Worm (Caenorhabditis elegans) whole organism, young adult: ENCODE results near the gene vha-18.

Source experiments
- F23B12.7 ChIP-seq: sonication (generic microtip); optimal IDR thresholded peaks from 2 replicates; lab custom pipeline; 2017; ENCODE audit warnings: missing genetic modification characterization, mild to moderate bottlenecking, missing compliant biosample characterization, antibody characterized with exemption, moderate library complexity; ENCODE audit not compliant: insufficient read depth
- F37B4.10 ChIP-seq: fragments of 200-800 bp; sonication (Bioruptor generic); IDR thresholded peaks from 2 replicates; pipeline ENCODE4 v1.3.6; 2022; ENCODE audit warnings: missing genetic modification characterization, missing compliant biosample characterization
- Y79H2A.3 ChIP-seq: fragments of 200-800 bp; sonication (Bioruptor generic); conservative IDR thresholded peaks from 2 replicates; pipeline ENCODE4 v1.3.6; 2022; ENCODE audit warnings: missing genetic modification reagents, missing genetic modification characterization, missing compliant biosample characterization
- ceh-40 ChIP-seq: fragments of 200-800 bp; sonication (Bioruptor generic); IDR thresholded peaks from 2 replicates; pipeline ENCODE4 v1.3.6; 2022; ENCODE audit warnings: missing genetic modification characterization, missing compliant biosample characterization
- let-607 ChIP-seq, 2 experiments: fragments of 200-800 bp in 1 of 2; sonication (Bioruptor generic) in 1 of 2; sonication (generic microtip) in 1 of 2; optimal IDR thresholded peaks; 2 replicates each; lab custom pipeline; 2016 to 2018; ENCODE audit warnings: mild to moderate bottlenecking in 2 of 2, missing compliant biosample characterization in 2 of 2, missing genetic modification characterization in 2 of 2, moderate library complexity in 2 of 2, missing genotype in 1 of 2
- pha-4 ChIP-seq: fragments of 150-350 bp; sonication (generic microtip); optimal IDR thresholded peaks from 2 replicates; lab custom pipeline; 2014; ENCODE audit warnings: missing biosample characterization, missing genetic modification reagents, missing genetic modification characterization
- rec-8 ChIP-seq, 2 experiments: sonication (generic microtip); optimal IDR thresholded peaks; 2 replicates each; lab custom pipeline; 2016; ENCODE audit warnings: mild to moderate bottlenecking in 2 of 2, missing genetic modification characterization in 2 of 2, missing genetic modification reagents in 2 of 2, missing genotype in 2 of 2, missing biosample characterization in 1 of 2, missing compliant biosample characterization in 1 of 2, moderate library complexity in 1 of 2
- repo-1 ChIP-seq: sonication (generic microtip); optimal IDR thresholded peaks from 2 replicates; lab custom pipeline; 2017; ENCODE audit warnings: mild to moderate bottlenecking, missing genetic modification characterization, missing compliant biosample characterization
- snpc-4 ChIP-seq, 5 experiments: fragments of 150-350 bp in 1 of 5; sonication (generic microtip) in 4 of 5; optimal IDR thresholded peaks; 2 replicates each; lab custom pipeline; 2014 to 2018; ENCODE audit warnings: missing genetic modification characterization in 5 of 5, missing biosample characterization in 3 of 5, antibody characterized with exemption in 2 of 5, mild to moderate bottlenecking in 2 of 5, missing compliant biosample characterization in 2 of 5, missing genotype in 2 of 5, moderate library complexity in 2 of 5, missing genetic modification reagents in 1 of 5

ce11 chrV:8444357-8444856 lies 31.1 kb upstream of the vha-18 start, which contains the start of gene lmd-3:
- TF ChIP-seq F37B4.10 (GFP tag; lab: Robert Waterston, UW) (no peak), ceh-40 (GFP tag; lab: Robert Waterston, UW) (no peak), F23B12.7 (tag; lab: Kevin White, UChicago) (no peak), let-607 (tag; optimal IDR thresholded peaks at IDR 0.05; lab: Kevin White, UChicago) (no peak), Y79H2A.3 (no peak), pha-4 (tag; lab: Kevin White, UChicago) (no peak), snpc-4 (GFP tag; optimal IDR thresholded peaks at IDR 0.05; lab: Kevin White, UChicago) (no peak), snpc-4 (tag; optimal IDR thresholded peaks at IDR 0.05; lab: Kevin White, UChicago) (no peak), repo-1 (tag; lab: Kevin White, UChicago) (no peak), rec-8 (tag; optimal IDR thresholded peaks at IDR 0.05; lab: Kevin White, UChicago) (no peak)
